Worm (Caenorhabditis elegans) whole organism, mixed stage, embryonic: ENCODE data around the gene nhx-2.
A peak's percentile ranks its signal among the peaks of the same experiment; 100 is the strongest.

ENCODE experiments used
- M03D4.4 ChIP-seq: sonication (generic microtip); optimal IDR thresholded peaks from 2 replicates; lab custom pipeline; 2017; ENCODE audit warnings: mild to moderate bottlenecking, missing genetic modification characterization, missing compliant biosample characterization
- bed-3 ChIP-seq: fragments of 200-800 bp; sonication (Bioruptor generic); optimal IDR thresholded peaks from 3 replicates; lab custom pipeline; 2018; ENCODE audit warnings: mild to moderate bottlenecking, missing genetic modification characterization, moderate library complexity, missing compliant biosample characterization
- blmp-1 ChIP-seq: fragments of 150-350 bp; optimal IDR thresholded peaks from 2 replicates; lab custom pipeline; 2014; ENCODE audit warnings: missing biosample characterization, missing genetic modification characterization
- ceh-39 ChIP-seq: fragments of 150-350 bp; optimal IDR thresholded peaks from 2 replicates; lab custom pipeline; 2014; ENCODE audit warnings: missing biosample characterization, missing genetic modification characterization
- ceh-43 ChIP-seq: fragments of 200-800 bp; sonication (Bioruptor generic); optimal IDR thresholded peaks from 2 replicates; lab custom pipeline; 2018; ENCODE audit warnings: mild to moderate bottlenecking, missing genetic modification characterization, moderate library complexity, missing compliant biosample characterization
- ceh-83 ChIP-seq: fragments of 200-800 bp; sonication (Bioruptor generic); optimal IDR thresholded peaks from 2 replicates; lab custom pipeline; 2018; ENCODE audit warnings: mild to moderate bottlenecking, missing genetic modification characterization, missing compliant biosample characterization
- ces-1 ChIP-seq: fragments of 150-350 bp; optimal IDR thresholded peaks from 2 replicates; lab custom pipeline; 2014; ENCODE audit warnings: missing biosample characterization, missing genetic modification reagents, missing genetic modification characterization
- cnd-1 ChIP-seq: fragments of 200-800 bp; sonication (Bioruptor generic); optimal IDR thresholded peaks from 2 replicates; lab custom pipeline; 2018; ENCODE audit warnings: mild to moderate bottlenecking, missing genetic modification characterization, missing compliant biosample characterization
- drap-1 ChIP-seq: fragments of 200-800 bp; sonication (Bioruptor generic); optimal IDR thresholded peaks from 3 replicates; lab custom pipeline; 2018; ENCODE audit warnings: mild to moderate bottlenecking, missing genetic modification characterization, missing compliant biosample characterization
- elt-1 ChIP-seq: sonication (generic microtip); optimal IDR thresholded peaks from 2 replicates; lab custom pipeline; 2017; ENCODE audit warnings: missing genetic modification characterization, mild to moderate bottlenecking, missing compliant biosample characterization, antibody characterized with exemption, moderate library complexity, borderline replicate concordance; ENCODE audit not compliant: insufficient read depth
- elt-3 ChIP-seq: fragments of 150-350 bp; optimal IDR thresholded peaks from 2 replicates; lab custom pipeline; 2014; ENCODE audit warnings: missing biosample characterization, missing genetic modification characterization
- flh-1 ChIP-seq: fragments of 200-800 bp; sonication (Bioruptor generic); optimal IDR thresholded peaks from 2 replicates; lab custom pipeline; 2018; ENCODE audit warnings: mild to moderate bottlenecking, missing genetic modification characterization, moderate library complexity, missing compliant biosample characterization
- ham-2 ChIP-seq: fragments of 200-800 bp; sonication (Bioruptor generic); optimal IDR thresholded peaks from 2 replicates; lab custom pipeline; 2018; ENCODE audit warnings: mild to moderate bottlenecking, missing genetic modification characterization, missing compliant biosample characterization
- hlh-1 ChIP-seq: fragments of 150-350 bp; optimal IDR thresholded peaks from 2 replicates; lab custom pipeline; 2014; ENCODE audit warnings: missing biosample characterization, missing genetic modification reagents, missing genetic modification characterization
- lin-13 ChIP-seq: fragments of 150-350 bp; optimal IDR thresholded peaks from 2 replicates; lab custom pipeline; 2014; ENCODE audit warnings: missing biosample characterization, missing genetic modification characterization
- lin-32 ChIP-seq: fragments of 200-800 bp; sonication (Bioruptor generic); optimal IDR thresholded peaks from 2 replicates; lab custom pipeline; 2018; ENCODE audit warnings: mild to moderate bottlenecking, missing genetic modification characterization, missing compliant biosample characterization
- lsy-2 ChIP-seq: fragments of 150-350 bp; optimal IDR thresholded peaks from 2 replicates; lab custom pipeline; 2014; ENCODE audit warnings: missing biosample characterization, missing genetic modification characterization
- mab-5 ChIP-seq: fragments of 150-350 bp; optimal IDR thresholded peaks from 2 replicates; lab custom pipeline; 2014; ENCODE audit warnings: missing biosample characterization, missing genetic modification characterization
- mep-1 ChIP-seq: fragments of 150-350 bp; optimal IDR thresholded peaks from 2 replicates; lab custom pipeline; 2017; ENCODE audit warnings: missing biosample characterization, missing genetic modification reagents, missing genetic modification characterization, inconsistent platforms
- mls-2 ChIP-seq: sonication (generic microtip); optimal IDR thresholded peaks from 2 replicates; lab custom pipeline; 2016; ENCODE audit warnings: mild to moderate bottlenecking, missing genetic modification characterization, moderate library complexity, missing compliant biosample characterization
- nhr-12 ChIP-seq: fragments of 150-350 bp; optimal IDR thresholded peaks from 2 replicates; lab custom pipeline; 2014; ENCODE audit warnings: missing biosample characterization, missing genetic modification characterization
- nhr-2 ChIP-seq: fragments of 150-350 bp; optimal IDR thresholded peaks from 2 replicates; lab custom pipeline; 2014; ENCODE audit warnings: missing biosample characterization, missing genetic modification characterization
- nhr-237 ChIP-seq: fragments of 150-350 bp; optimal IDR thresholded peaks from 2 replicates; lab custom pipeline; 2014; ENCODE audit warnings: missing biosample characterization, missing genetic modification characterization
- nhr-28 ChIP-seq: fragments of 150-350 bp; optimal IDR thresholded peaks from 2 replicates; lab custom pipeline; 2014; ENCODE audit warnings: missing biosample characterization, missing genetic modification characterization
- nhr-76 ChIP-seq: sonication (generic microtip); optimal IDR thresholded peaks from 2 replicates; lab custom pipeline; 2017; ENCODE audit warnings: missing biosample characterization, missing genetic modification characterization
- pha-4 ChIP-seq: fragments of 150-350 bp; optimal IDR thresholded peaks from 2 replicates; lab custom pipeline; 2018; ENCODE audit warnings: missing biosample characterization, missing genetic modification reagents, missing genetic modification characterization
- sem-2 ChIP-seq: fragments of 200-800 bp; sonication (Bioruptor generic); optimal IDR thresholded peaks from 2 replicates; lab custom pipeline; 2018; ENCODE audit warnings: mild to moderate bottlenecking, missing genetic modification characterization, missing compliant biosample characterization
- snpc-4 ChIP-seq: fragments of 150-350 bp; optimal IDR thresholded peaks from 2 replicates; lab custom pipeline; 2014; ENCODE audit warnings: missing biosample characterization, missing genetic modification characterization
- sptf-1 ChIP-seq: sonication (generic microtip); optimal IDR thresholded peaks from 2 replicates; lab custom pipeline; 2017; ENCODE audit warnings: mild to moderate bottlenecking, missing genetic modification characterization, moderate library complexity, missing compliant biosample characterization
- tbx-8 ChIP-seq: fragments of 200-800 bp; sonication (Bioruptor generic); optimal IDR thresholded peaks from 2 replicates; lab custom pipeline; 2018; ENCODE audit warnings: mild to moderate bottlenecking, missing genetic modification characterization, moderate library complexity, missing compliant biosample characterization
- unc-120 ChIP-seq: sonication (generic microtip); optimal IDR thresholded peaks from 2 replicates; lab custom pipeline; 2017; ENCODE audit warnings: missing genetic modification characterization, missing compliant biosample characterization; ENCODE audit not compliant: poor library complexity, severe bottlenecking
- unc-39 ChIP-seq: fragments of 150-350 bp; optimal IDR thresholded peaks from 2 replicates; lab custom pipeline; 2014; ENCODE audit warnings: missing biosample characterization, missing genetic modification characterization
- unc-62 ChIP-seq: fragments of 150-350 bp; optimal IDR thresholded peaks from 2 replicates; lab custom pipeline; 2014; ENCODE audit warnings: missing biosample characterization, missing genetic modification reagents, missing genetic modification characterization
- zip-8 ChIP-seq: fragments of 150-350 bp; optimal IDR thresholded peaks from 2 replicates; lab custom pipeline; 2014; ENCODE audit warnings: missing biosample characterization, missing genetic modification characterization
- ztf-11 ChIP-seq: fragments of 150-350 bp; optimal IDR thresholded peaks from 2 replicates; lab custom pipeline; 2014; ENCODE audit warnings: missing biosample characterization, missing genetic modification characterization

The nhx-2 gene

DNA sequence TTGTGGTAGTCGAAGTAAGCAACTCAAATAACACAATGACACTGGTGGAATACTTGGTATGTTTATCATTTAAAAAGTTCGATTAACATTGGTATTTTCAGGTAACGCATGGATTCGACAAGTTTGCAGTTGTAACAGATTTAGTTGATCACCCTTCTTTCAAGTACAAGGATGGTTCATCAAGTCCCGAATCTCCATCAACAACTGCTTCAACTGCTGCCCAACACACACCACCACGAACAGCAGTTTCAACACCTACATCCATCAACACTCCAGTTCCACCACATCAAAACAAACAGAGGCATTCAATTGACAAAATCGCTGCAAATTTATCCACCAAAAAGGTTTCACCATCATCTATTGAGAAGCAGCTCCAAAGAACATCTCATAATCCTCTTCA lies 11.3 kb downstream of the nhx-2 start:
- TF ChIP-seq nhr-237 (tag; lab: Kevin White, UChicago) (no peak), nhr-2 (tag; lab: Kevin White, UChicago) (no peak), ces-1 (GFP tag; lab: Kevin White, UChicago) (no peak), tbx-8 (GFP tag; lab: Kevin White, UChicago) (no peak), flh-1 (GFP tag; lab: Kevin White, UChicago) (no peak), snpc-4 (tag; lab: Kevin White, UChicago) (no peak), lsy-2 (tag; lab: Kevin White, UChicago) (no peak)
- TF ChIP-seq, all 35 proteins: peak for 0

DNA sequence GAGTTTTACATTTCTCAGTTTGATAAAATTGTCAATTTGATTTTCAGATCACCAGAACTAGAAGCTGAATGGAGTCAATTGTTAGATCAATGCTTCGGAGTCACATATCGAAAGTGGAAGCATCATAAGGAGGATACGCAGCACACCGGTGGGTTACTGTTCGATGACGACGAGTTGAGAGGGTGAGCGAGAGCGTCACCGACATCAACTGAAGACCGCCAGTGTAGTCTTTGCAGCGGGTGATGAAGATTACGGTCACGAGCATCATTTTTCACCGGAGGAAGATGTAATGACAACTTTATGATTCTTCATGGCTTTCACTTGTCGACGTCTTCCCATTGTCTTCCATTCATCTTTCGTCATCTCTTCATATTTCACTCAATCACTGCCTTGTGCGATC lies 11.9 kb downstream of the nhx-2 start, which contains the start of gene lin-26:
Gene lin-26 (plus strand): TSS at position 301 of the 400 bp plus-strand sequence.
- TF ChIP-seq ztf-11 (no peak), unc-39 (tag; lab: Kevin White, UChicago) (no peak), sptf-1 (tag; lab: Kevin White, UChicago) (no peak), nhr-76 (tag; lab: Kevin White, UChicago) (no peak), ceh-43 (GFP tag; lab: Kevin White, UChicago) (no peak), unc-120 (tag; lab: Kevin White, UChicago) (no peak), ceh-39 (tag; lab: Kevin White, UChicago) (no peak), blmp-1 (tag; lab: Kevin White, UChicago) (no peak), ham-2 (GFP tag; lab: Kevin White, UChicago) (no peak), unc-62 (GFP tag; lab: Kevin White, UChicago) (no peak), snpc-4 (tag; lab: Kevin White, UChicago) (no peak), M03D4.4 (tag; lab: Kevin White, UChicago) (no peak), lsy-2 (tag; lab: Kevin White, UChicago) (no peak), zip-8 (tag; lab: Kevin White, UChicago) (no peak), mab-5 (no peak), sem-2 (GFP tag; lab: Kevin White, UChicago) (no peak), ces-1 (GFP tag; lab: Kevin White, UChicago) (no peak)

ce11 chrII:7679499-7680012 lies 14.2 kb downstream of the nhx-2 start:
- no peak for TF ChIP-seq flh-1 (GFP tag; lab: Kevin White, UChicago)
- TF ChIP-seq zip-8 (tag; lab: Kevin White, UChicago), result no peak
- no peak for TF ChIP-seq nhr-28 (tag; lab: Kevin White, UChicago)
- TF ChIP-seq bed-3 (GFP tag; lab: Kevin White, UChicago), result peak; percentile 1

- TF ChIP-seq ham-2 (GFP tag; lab: Kevin White, UChicago) (peak; percentile 69), snpc-4 (tag; lab: Kevin White, UChicago) (no peak)
These were observed 15.2 kb downstream of the nhx-2 start for ce11 chrII:7678512-7678911.

ce11 chrII:7676307-7676905 lies 17.4 kb downstream of the nhx-2 start:
- no peak for TF ChIP-seq ztf-11
- TF ChIP-seq ceh-43 (GFP tag; lab: Kevin White, UChicago), result no peak
- no peak for TF ChIP-seq mab-5
- no peak for TF ChIP-seq mep-1
- no peak for TF ChIP-seq sem-2 (GFP tag; lab: Kevin White, UChicago)
- TF ChIP-seq lin-13 (tag; lab: Kevin White, UChicago), result no peak
- TF ChIP-seq nhr-12 (tag; lab: Kevin White, UChicago), result no peak
- TF ChIP-seq unc-120 (tag; lab: Kevin White, UChicago), result no peak
- no peak for TF ChIP-seq lin-32 (GFP tag; lab: Kevin White, UChicago)
- TF ChIP-seq bed-3 (GFP tag; lab: Kevin White, UChicago), result no peak
- TF ChIP-seq M03D4.4 (tag; lab: Kevin White, UChicago), result no peak
- no peak for TF ChIP-seq nhr-28 (tag; lab: Kevin White, UChicago)
- TF ChIP-seq cnd-1 (tag; lab: Kevin White, UChicago), result peak; percentile 32
- no peak for TF ChIP-seq elt-1
- TF ChIP-seq elt-3, result no peak
- peak; percentile 48 for TF ChIP-seq sptf-1 (tag; lab: Kevin White, UChicago)
- no peak for TF ChIP-seq ceh-83 (GFP tag; lab: Kevin White, UChicago)
- no peak for TF ChIP-seq nhr-2 (tag; lab: Kevin White, UChicago)
- no peak for TF ChIP-seq flh-1 (GFP tag; lab: Kevin White, UChicago)
- TF ChIP-seq pha-4 (tag; lab: Kevin White, UChicago), result no peak
- no peak for TF ChIP-seq zip-8 (tag; lab: Kevin White, UChicago)
- TF ChIP-seq unc-62 (GFP tag; lab: Kevin White, UChicago), result no peak
- peak; percentile 0 for TF ChIP-seq drap-1 (GFP tag; lab: Kevin White, UChicago)
- TF ChIP-seq blmp-1 (tag; lab: Kevin White, UChicago), result peak; percentile 48
- TF ChIP-seq ces-1 (GFP tag; lab: Kevin White, UChicago), result peak; percentile 66
- no peak for TF ChIP-seq snpc-4 (tag; lab: Kevin White, UChicago)
- no peak for TF ChIP-seq nhr-76 (tag; lab: Kevin White, UChicago)
- TF ChIP-seq mls-2 (tag; lab: Kevin White, UChicago), result peak; percentile 49
- peak; percentile 97 for TF ChIP-seq ham-2 (GFP tag; lab: Kevin White, UChicago)
- no peak for TF ChIP-seq unc-39 (tag; lab: Kevin White, UChicago)
- TF ChIP-seq ceh-39 (tag; lab: Kevin White, UChicago), result no peak
- TF ChIP-seq hlh-1 (tag; lab: Kevin White, UChicago), result no peak
- no peak for TF ChIP-seq nhr-237 (tag; lab: Kevin White, UChicago)
- TF ChIP-seq lsy-2 (tag; lab: Kevin White, UChicago), result no peak
